Worm (Caenorhabditis elegans) whole organism, young adult: ENCODE data around the gene skr-7.

Source experiments
- B0035.1 ChIP-seq: sonication (generic microtip); optimal IDR thresholded peaks from 2 replicates; lab custom pipeline; 2016; ENCODE audit warnings: missing genetic modification characterization, mild to moderate bottlenecking, missing compliant biosample characterization, missing genotype, missing genetic modification reagents
- C06A6.2 ChIP-seq: fragments of 200-800 bp; sonication (Bioruptor generic); conservative IDR thresholded peaks from 2 replicates; pipeline ENCODE4 v1.3.6; 2022; ENCODE audit warnings: missing genetic modification characterization, missing compliant biosample characterization
- C17E4.6 ChIP-seq: fragments of 200-800 bp; sonication (Bioruptor generic); IDR thresholded peaks from 2 replicates; pipeline ENCODE4 v1.3.6; 2022; ENCODE audit warnings: missing genetic modification reagents, missing genetic modification characterization, missing compliant biosample characterization
- D2030.7 ChIP-seq: fragments of 200-800 bp; sonication (Bioruptor generic); IDR thresholded peaks from 2 replicates; pipeline ENCODE4 v1.3.6; 2022; ENCODE audit warnings: missing genetic modification reagents, missing genetic modification characterization, missing compliant biosample characterization
- F37B4.10 ChIP-seq: fragments of 200-800 bp; sonication (Bioruptor generic); IDR thresholded peaks from 2 replicates; pipeline ENCODE4 v1.3.6; 2022; ENCODE audit warnings: missing genetic modification characterization, missing compliant biosample characterization
- F49E8.2 ChIP-seq: sonication (generic microtip); optimal IDR thresholded peaks from 3 replicates; lab custom pipeline; 2017; ENCODE audit warnings: missing genetic modification characterization, mild to moderate bottlenecking, missing compliant biosample characterization, antibody characterized with exemption, moderate library complexity; ENCODE audit not compliant: insufficient read depth
- F57C9.4 ChIP-seq: sonication (generic microtip); optimal IDR thresholded peaks from 2 replicates; lab custom pipeline; 2017; ENCODE audit warnings: mild to moderate bottlenecking, missing genetic modification characterization, missing compliant biosample characterization
- K12H6.12 ChIP-seq: fragments of 200-800 bp; sonication (Bioruptor generic); optimal IDR thresholded peaks from 2 replicates; lab custom pipeline; 2018; ENCODE audit warnings: mild to moderate bottlenecking, missing genetic modification characterization, missing compliant biosample characterization
- ZK185.1 ChIP-seq: sonication (generic microtip); optimal IDR thresholded peaks from 2 replicates; lab custom pipeline; 2016; ENCODE audit warnings: mild to moderate bottlenecking, missing genetic modification characterization, missing compliant biosample characterization; ENCODE audit not compliant: poor library complexity, severe bottlenecking
- ama-1 ChIP-seq, 3 experiments: fragments of 150-350 bp in 1 of 3; sonication (generic microtip) in 2 of 3; optimal IDR thresholded peaks; 2 replicates each; lab custom pipeline; 2014 to 2018; ENCODE audit warnings: missing biosample characterization in 2 of 3, missing genetic modification characterization in 2 of 3, missing genetic modification reagents in 2 of 3
- aptf-3 ChIP-seq: fragments of 200-800 bp; sonication (Bioruptor generic); IDR thresholded peaks from 2 replicates; pipeline ENCODE4 v1.3.6; 2022; ENCODE audit warnings: missing genetic modification characterization, missing compliant biosample characterization
- attf-3 ChIP-seq: fragments of 200-800 bp; sonication (Bioruptor generic); conservative IDR thresholded peaks from 2 replicates; pipeline ENCODE4 v1.3.6; 2022; ENCODE audit warnings: missing genetic modification reagents, missing genetic modification characterization, missing compliant biosample characterization
- attf-6 ChIP-seq: fragments of 200-800 bp; sonication (Bioruptor generic); IDR thresholded peaks from 2 replicates; pipeline ENCODE4 v1.3.6; 2022; ENCODE audit warnings: missing genetic modification reagents, missing genetic modification characterization, missing compliant biosample characterization
- cebp-1 ChIP-seq, 2 experiments: fragments of 200-800 bp in 1 of 2; sonication (Bioruptor generic) in 1 of 2; sonication (generic microtip) in 1 of 2; IDR thresholded peaks in 1 of 2; optimal IDR thresholded peaks in 1 of 2; 2 replicates each; pipeline versions ENCODE4 v1.3.6 to Lab custom; 2017 to 2022; ENCODE audit warnings: missing compliant biosample characterization in 2 of 2, missing genetic modification characterization in 2 of 2, mild to moderate bottlenecking in 1 of 2, missing genetic modification reagents in 1 of 2, moderate library complexity in 1 of 2
- ceh-27 ChIP-seq: fragments of 200-800 bp; sonication (Bioruptor generic); optimal IDR thresholded peaks from 2 replicates; lab custom pipeline; 2018; ENCODE audit warnings: mild to moderate bottlenecking, missing genetic modification characterization, moderate library complexity, missing compliant biosample characterization
- ceh-79 ChIP-seq: sonication (generic microtip); optimal IDR thresholded peaks from 2 replicates; lab custom pipeline; 2017; ENCODE audit warnings: mild to moderate bottlenecking, missing genetic modification characterization, missing compliant biosample characterization
- ceh-91 ChIP-seq: fragments of 200-800 bp; sonication (Bioruptor generic); IDR thresholded peaks from 2 replicates; pipeline ENCODE4 v1.3.6; 2022; ENCODE audit warnings: missing genetic modification reagents, missing genetic modification characterization, missing compliant biosample characterization
- dox-1 ChIP-seq: fragments of 200-800 bp; sonication (Bioruptor generic); IDR thresholded peaks from 2 replicates; pipeline ENCODE4 v1.3.6; 2022; ENCODE audit warnings: missing genetic modification reagents, missing genetic modification characterization, missing compliant biosample characterization
- efl-1 ChIP-seq: fragments of 150-350 bp; optimal IDR thresholded peaks from 2 replicates; lab custom pipeline; 2014; ENCODE audit warnings: missing biosample characterization, missing genetic modification reagents, missing genetic modification characterization
- hlh-26 ChIP-seq: fragments of 200-800 bp; sonication (Bioruptor generic); conservative IDR thresholded peaks from 2 replicates; pipeline ENCODE4 v1.3.6; 2022; ENCODE audit warnings: missing genetic modification reagents, missing genetic modification characterization, missing compliant biosample characterization
- hmg-20 ChIP-seq: fragments of 200-800 bp; sonication (Bioruptor generic); IDR thresholded peaks from 2 replicates; pipeline ENCODE4 v1.3.6; 2022; ENCODE audit warnings: missing genetic modification reagents, missing genetic modification characterization, missing compliant biosample characterization
- hsf-1 ChIP-seq: fragments of 200-800 bp; sonication (Bioruptor generic); IDR thresholded peaks from 2 replicates; pipeline ENCODE4 v1.3.6; 2022; ENCODE audit warnings: missing genetic modification reagents, missing genetic modification characterization, missing compliant biosample characterization
- let-607 ChIP-seq, 2 experiments: fragments of 200-800 bp in 1 of 2; sonication (Bioruptor generic) in 1 of 2; sonication (generic microtip) in 1 of 2; optimal IDR thresholded peaks; 2 replicates each; lab custom pipeline; 2016 to 2018; ENCODE audit warnings: mild to moderate bottlenecking in 2 of 2, missing compliant biosample characterization in 2 of 2, missing genetic modification characterization in 2 of 2, moderate library complexity in 2 of 2, missing genotype in 1 of 2
- lin-54 ChIP-seq: fragments of 200-800 bp; sonication (Bioruptor generic); optimal IDR thresholded peaks from 2 replicates; lab custom pipeline; 2018; ENCODE audit warnings: mild to moderate bottlenecking, missing genetic modification characterization, missing compliant biosample characterization
- lir-1 ChIP-seq: fragments of 200-800 bp; sonication (Bioruptor generic); conservative IDR thresholded peaks from 2 replicates; pipeline ENCODE4 v1.3.6; 2022; ENCODE audit warnings: missing genetic modification reagents, missing genetic modification characterization, missing compliant biosample characterization
- mcd-1 ChIP-seq: fragments of 200-800 bp; sonication (Bioruptor generic); IDR thresholded peaks from 2 replicates; pipeline ENCODE4 v1.3.6; 2022; ENCODE audit warnings: missing genetic modification reagents, missing genetic modification characterization, missing compliant biosample characterization
- mxl-1 ChIP-seq: sonication (generic microtip); optimal IDR thresholded peaks from 2 replicates; lab custom pipeline; 2016; ENCODE audit warnings: missing genetic modification characterization, missing compliant biosample characterization
- nhr-179 ChIP-seq: sonication (generic microtip); optimal IDR thresholded peaks from 2 replicates; lab custom pipeline; 2016; ENCODE audit warnings: mild to moderate bottlenecking, missing genetic modification characterization, missing compliant biosample characterization
- pbrm-1 ChIP-seq: fragments of 200-800 bp; sonication (Bioruptor generic); IDR thresholded peaks from 2 replicates; pipeline ENCODE4 v1.3.6; 2022; ENCODE audit warnings: missing genetic modification reagents, missing genetic modification characterization, missing compliant biosample characterization
- pha-4 ChIP-seq: fragments of 150-350 bp; sonication (generic microtip); optimal IDR thresholded peaks from 2 replicates; lab custom pipeline; 2014; ENCODE audit warnings: missing biosample characterization, missing genetic modification reagents, missing genetic modification characterization
- repo-1 ChIP-seq: sonication (generic microtip); optimal IDR thresholded peaks from 2 replicates; lab custom pipeline; 2017; ENCODE audit warnings: mild to moderate bottlenecking, missing genetic modification characterization, missing compliant biosample characterization
- sdz-38 ChIP-seq: sonication (generic microtip); optimal IDR thresholded peaks from 2 replicates; lab custom pipeline; 2016; ENCODE audit warnings: missing genotype, missing genetic modification characterization, missing compliant biosample characterization
- snpc-1.3 ChIP-seq: sonication (generic microtip); optimal IDR thresholded peaks from 2 replicates; lab custom pipeline; 2017; ENCODE audit warnings: missing genetic modification characterization, mild to moderate bottlenecking, missing compliant biosample characterization, antibody characterized with exemption, moderate library complexity, missing genotype, missing genetic modification reagents; ENCODE audit not compliant: insufficient read depth
- snpc-4 ChIP-seq, 5 experiments: fragments of 150-350 bp in 1 of 5; sonication (generic microtip) in 4 of 5; optimal IDR thresholded peaks; 2 replicates each; lab custom pipeline; 2014 to 2018; ENCODE audit warnings: missing genetic modification characterization in 5 of 5, missing biosample characterization in 3 of 5, antibody characterized with exemption in 2 of 5, mild to moderate bottlenecking in 2 of 5, missing compliant biosample characterization in 2 of 5, missing genotype in 2 of 5, moderate library complexity in 2 of 5, missing genetic modification reagents in 1 of 5
- tlf-1 ChIP-seq: fragments of 200-800 bp; sonication (Bioruptor generic); optimal IDR thresholded peaks from 2 replicates; lab custom pipeline; 2018; ENCODE audit warnings: mild to moderate bottlenecking, missing genetic modification characterization, missing compliant biosample characterization
- ztf-28 ChIP-seq: fragments of 200-800 bp; sonication (Bioruptor generic); IDR thresholded peaks from 2 replicates; pipeline ENCODE4 v1.3.6; 2022; ENCODE audit warnings: missing genetic modification reagents, missing genetic modification characterization, missing compliant biosample characterization

skr-7 gene

ce11 chrV:4386173-4386572, 36.1 kb upstream of the skr-7 start, which contains the start of gene F13A2.10:
TSS of gene F13A2.10 (minus strand) at chrV:4386273.
- TF ChIP-seq K12H6.12 (tag; lab: Kevin White, UChicago) (no peak), F57C9.4 (no peak), cebp-1 (GFP tag; IDR thresholded peaks at IDR 0.05; lab: Robert Waterston, UW) (no peak), cebp-1 (tag; optimal IDR thresholded peaks at IDR 0.05; lab: Kevin White, UChicago) (no peak), nhr-179 (tag; lab: Kevin White, UChicago) (no peak), C06A6.2 (no peak), pbrm-1 (GFP tag; lab: Robert Waterston, UW) (no peak), mxl-1 (tag; lab: Kevin White, UChicago) (no peak), F37B4.10 (no peak)

- TF ChIP-seq mcd-1 (GFP tag; lab: Robert Waterston, UW), result no peak
- TF ChIP-seq ceh-91 (GFP tag; lab: Robert Waterston, UW), result no peak
- TF ChIP-seq pha-4 (tag; lab: Kevin White, UChicago), result no peak
- TF ChIP-seq tlf-1 (GFP tag; lab: Kevin White, UChicago), result no peak
- no peak for TF ChIP-seq C17E4.6 (GFP tag; lab: Robert Waterston, UW)
- TF ChIP-seq snpc-1.3 (tag; lab: Kevin White, UChicago), result no peak
- TF ChIP-seq ceh-27 (GFP tag; lab: Kevin White, UChicago), result no peak
- no peak for TF ChIP-seq attf-3 (GFP tag; lab: Robert Waterston, UW)
- TF ChIP-seq dox-1 (GFP tag; lab: Robert Waterston, UW), result no peak
- no peak for TF ChIP-seq cebp-1 (GFP tag; IDR thresholded peaks at IDR 0.05; lab: Robert Waterston, UW)
- no peak for TF ChIP-seq cebp-1 (tag; optimal IDR thresholded peaks at IDR 0.05; lab: Kevin White, UChicago)
- no peak for TF ChIP-seq aptf-3 (GFP tag; lab: Robert Waterston, UW)
Observed at ce11 chrV:4387402-4387801, 34.8 kb upstream of the skr-7 start, which contains the start of gene F13A2.9. TSS of gene F13A2.9 (minus strand) at chrV:4387502.

DNA sequence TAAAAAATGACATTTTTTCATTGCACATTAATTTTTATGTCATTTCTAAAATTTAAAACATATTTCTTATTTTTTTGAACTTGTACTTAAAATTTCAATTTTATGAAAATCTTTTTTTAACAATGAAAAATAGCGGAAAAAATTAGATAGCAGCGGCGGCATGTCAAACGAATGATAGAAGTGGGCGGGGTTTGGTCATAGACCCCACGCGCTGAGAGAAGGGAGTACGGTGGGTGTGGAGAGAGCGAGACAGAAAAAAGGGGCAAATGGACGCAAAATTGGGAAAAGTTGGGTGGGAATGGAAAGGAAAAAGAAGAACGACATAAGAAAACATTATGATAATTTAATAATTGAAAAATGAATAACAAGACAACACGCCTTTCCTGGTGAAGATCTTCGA, 34.3 kb upstream of the skr-7 start:
- TF ChIP-seq lir-1 (GFP tag; lab: Robert Waterston, UW), result no peak
- TF ChIP-seq lin-54, result no peak
- TF ChIP-seq D2030.7 (GFP tag; lab: Robert Waterston, UW), result no peak
- no peak for TF ChIP-seq ZK185.1 (tag; lab: Kevin White, UChicago)
- no peak for TF ChIP-seq ceh-79 (tag; lab: Kevin White, UChicago)
- no peak for TF ChIP-seq hsf-1
- no peak for TF ChIP-seq repo-1
- no peak for TF ChIP-seq attf-6 (GFP tag; lab: Robert Waterston, UW)
- TF ChIP-seq ceh-91 (GFP tag; lab: Robert Waterston, UW), result no peak

- no peak for TF ChIP-seq B0035.1
- TF ChIP-seq sdz-38 (tag; lab: Kevin White, UChicago), result no peak
- TF ChIP-seq hlh-26 (GFP tag; lab: Robert Waterston, UW), result no peak
- TF ChIP-seq, all 124 proteins: peak for 0
Observed at ce11 chrV:4396257-4396656, 26.0 kb upstream of the skr-7 start, which contains the start of gene F13A2.3. TSS of gene F13A2.3 (minus strand) at chrV:4396357.

DNA sequence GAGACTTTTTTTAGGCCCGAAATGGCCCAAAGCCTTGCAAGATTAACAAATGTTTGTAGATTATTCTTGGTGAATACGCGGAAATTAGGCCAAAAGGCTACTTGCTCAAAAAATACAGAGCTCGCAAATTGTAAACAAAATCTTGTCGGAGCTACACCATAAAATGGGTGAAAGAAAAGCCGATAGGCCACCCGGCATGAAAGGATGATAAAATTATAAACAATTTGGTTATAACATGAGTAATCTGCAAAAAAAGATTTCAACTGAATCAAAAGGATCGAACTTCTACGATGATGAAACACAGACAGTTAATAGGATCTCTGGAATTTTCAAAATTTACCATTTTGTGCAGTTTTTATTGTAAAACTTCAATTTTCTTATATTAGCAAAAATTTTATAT, 24.1 kb upstream of the skr-7 start:
- TF ChIP-seq hmg-20 (GFP tag; lab: Robert Waterston, UW) (no peak), ztf-28 (GFP tag; lab: Robert Waterston, UW) (no peak), ama-1 (optimal IDR thresholded peaks at IDR 0.05; lab: Kevin White, UChicago) (no peak), ama-1 (GFP tag; optimal IDR thresholded peaks at IDR 0.05; lab: Kevin White, UChicago) (no peak), F49E8.2 (tag; lab: Kevin White, UChicago) (no peak), efl-1 (GFP tag; lab: Kevin White, UChicago) (no peak), snpc-4 (GFP tag; optimal IDR thresholded peaks at IDR 0.05; lab: Kevin White, UChicago) (no peak), snpc-4 (tag; optimal IDR thresholded peaks at IDR 0.05; lab: Kevin White, UChicago) (no peak), let-607 (tag; optimal IDR thresholded peaks at IDR 0.05; lab: Kevin White, UChicago) (no peak)
- TF ChIP-seq, all 124 proteins: peak for 0
